Worm (Caenorhabditis elegans) whole organism, late embryonic: Measurements from ENCODE around the gene mip-2.
A peak's percentile ranks its signal among the peaks of the same experiment; 100 is the strongest.

Experiments used
- C08G9.2 ChIP-seq: sonication (generic microtip); optimal IDR thresholded peaks from 2 replicates; lab custom pipeline; 2016; ENCODE audit warnings: mild to moderate bottlenecking, missing genetic modification characterization, moderate library complexity, missing compliant biosample characterization
- T23F11.4 ChIP-seq: fragments of 200-800 bp; sonication (Bioruptor generic); optimal IDR thresholded peaks from 2 replicates; lab custom pipeline; 2018; ENCODE audit warnings: mild to moderate bottlenecking, missing genetic modification characterization, missing compliant biosample characterization
- Y22D7AL.16 ChIP-seq: sonication (generic microtip); optimal IDR thresholded peaks from 2 replicates; lab custom pipeline; 2016; ENCODE audit warnings: missing genetic modification characterization, missing compliant biosample characterization
- ceh-18 ChIP-seq: sonication (generic microtip); optimal IDR thresholded peaks from 2 replicates; lab custom pipeline; 2016; ENCODE audit warnings: missing genetic modification characterization, missing compliant biosample characterization
- ceh-22 ChIP-seq: sonication (generic microtip); optimal IDR thresholded peaks from 2 replicates; lab custom pipeline; 2017; ENCODE audit warnings: missing biosample characterization, missing genetic modification characterization
- ceh-45 ChIP-seq: fragments of 200-800 bp; sonication (Bioruptor generic); IDR thresholded peaks from 2 replicates; pipeline ENCODE4 v1.3.6; 2022; ENCODE audit warnings: missing genetic modification reagents, missing genetic modification characterization, missing compliant biosample characterization
- ceh-48 ChIP-seq: sonication (generic microtip); optimal IDR thresholded peaks from 2 replicates; lab custom pipeline; 2016; ENCODE audit warnings: missing genetic modification characterization, inconsistent platforms, missing compliant biosample characterization
- ceh-6 ChIP-seq: fragments of 200-800 bp; sonication (Bioruptor generic); optimal IDR thresholded peaks from 2 replicates; lab custom pipeline; 2018; ENCODE audit warnings: mild to moderate bottlenecking, missing genetic modification characterization, missing compliant biosample characterization
- elt-2 ChIP-seq: sonication (generic microtip); optimal IDR thresholded peaks from 2 replicates; lab custom pipeline; 2016; ENCODE audit warnings: missing genetic modification reagents, missing genetic modification characterization, missing compliant biosample characterization
- ets-4 ChIP-seq: sonication (generic microtip); optimal IDR thresholded peaks from 2 replicates; lab custom pipeline; 2016; ENCODE audit warnings: missing genetic modification characterization, missing compliant biosample characterization
- eyg-1 ChIP-seq: sonication (generic microtip); optimal IDR thresholded peaks from 2 replicates; lab custom pipeline; 2016; ENCODE audit warnings: missing genotype, missing genetic modification characterization, missing compliant biosample characterization
- fax-1 ChIP-seq: sonication (generic microtip); optimal IDR thresholded peaks from 2 replicates; lab custom pipeline; 2016; ENCODE audit warnings: missing genotype, missing genetic modification characterization, missing compliant biosample characterization
- fkh-10 ChIP-seq: fragments of 150-350 bp; optimal IDR thresholded peaks from 2 replicates; lab custom pipeline; 2014; ENCODE audit warnings: missing biosample characterization, missing genetic modification reagents, missing genetic modification characterization
- hlh-13 ChIP-seq: fragments of 200-800 bp; sonication (Bioruptor generic); optimal IDR thresholded peaks from 2 replicates; lab custom pipeline; 2018; ENCODE audit warnings: mild to moderate bottlenecking, missing genetic modification characterization, missing compliant biosample characterization
- hlh-15 ChIP-seq: sonication (generic microtip); optimal IDR thresholded peaks from 2 replicates; lab custom pipeline; 2016; ENCODE audit warnings: missing genetic modification characterization, missing compliant biosample characterization
- hlh-30 ChIP-seq: sonication (generic microtip); optimal IDR thresholded peaks from 2 replicates; lab custom pipeline; 2017; ENCODE audit warnings: antibody characterized with exemption, missing genetic modification characterization, missing compliant biosample characterization; ENCODE audit not compliant: insufficient read depth
- hlh-6 ChIP-seq: sonication (generic microtip); optimal IDR thresholded peaks from 2 replicates; lab custom pipeline; 2016; ENCODE audit warnings: missing genotype, missing genetic modification characterization, missing compliant biosample characterization
- madf-2 ChIP-seq: sonication (generic microtip); optimal IDR thresholded peaks from 2 replicates; lab custom pipeline; 2017; ENCODE audit warnings: missing genetic modification characterization, missing compliant biosample characterization
- mec-3 ChIP-seq: sonication (generic microtip); optimal IDR thresholded peaks from 2 replicates; lab custom pipeline; 2016; ENCODE audit warnings: borderline replicate concordance, missing genetic modification characterization, missing compliant biosample characterization
- ref-2 ChIP-seq: sonication (generic microtip); optimal IDR thresholded peaks from 2 replicates; lab custom pipeline; 2016; ENCODE audit warnings: missing genetic modification characterization, missing compliant biosample characterization
- sdc-2 ChIP-seq: sonication (generic microtip); optimal IDR thresholded peaks from 2 replicates; lab custom pipeline; 2016; ENCODE audit warnings: missing genotype, missing genetic modification characterization, missing compliant biosample characterization
- sox-4 ChIP-seq: sonication (generic microtip); optimal IDR thresholded peaks from 2 replicates; lab custom pipeline; 2017; ENCODE audit warnings: mild to moderate bottlenecking, missing genetic modification characterization, inconsistent platforms, missing compliant biosample characterization
- syd-9 ChIP-seq: sonication (generic microtip); optimal IDR thresholded peaks from 2 replicates; lab custom pipeline; 2016; ENCODE audit warnings: mild to moderate bottlenecking, missing genetic modification characterization, moderate library complexity, missing compliant biosample characterization
- tbx-2 ChIP-seq: sonication (generic microtip); optimal IDR thresholded peaks from 2 replicates; lab custom pipeline; 2016; ENCODE audit warnings: missing genetic modification characterization, missing compliant biosample characterization
- ttx-3 ChIP-seq: sonication (generic microtip); optimal IDR thresholded peaks from 2 replicates; lab custom pipeline; 2016; ENCODE audit warnings: missing genetic modification reagents, missing genetic modification characterization, missing compliant biosample characterization
- unc-55 ChIP-seq: sonication (generic microtip); optimal IDR thresholded peaks from 2 replicates; lab custom pipeline; 2017; ENCODE audit warnings: missing biosample characterization, missing genetic modification reagents, missing genetic modification characterization
- unc-86 ChIP-seq: sonication (generic microtip); optimal IDR thresholded peaks from 2 replicates; lab custom pipeline; 2016; ENCODE audit warnings: missing genetic modification characterization, missing compliant biosample characterization
- ztf-16 ChIP-seq: sonication (generic microtip); optimal IDR thresholded peaks from 2 replicates; lab custom pipeline; 2017; ENCODE audit warnings: missing genetic modification characterization, missing compliant biosample characterization

Gene mip-2

DNA sequence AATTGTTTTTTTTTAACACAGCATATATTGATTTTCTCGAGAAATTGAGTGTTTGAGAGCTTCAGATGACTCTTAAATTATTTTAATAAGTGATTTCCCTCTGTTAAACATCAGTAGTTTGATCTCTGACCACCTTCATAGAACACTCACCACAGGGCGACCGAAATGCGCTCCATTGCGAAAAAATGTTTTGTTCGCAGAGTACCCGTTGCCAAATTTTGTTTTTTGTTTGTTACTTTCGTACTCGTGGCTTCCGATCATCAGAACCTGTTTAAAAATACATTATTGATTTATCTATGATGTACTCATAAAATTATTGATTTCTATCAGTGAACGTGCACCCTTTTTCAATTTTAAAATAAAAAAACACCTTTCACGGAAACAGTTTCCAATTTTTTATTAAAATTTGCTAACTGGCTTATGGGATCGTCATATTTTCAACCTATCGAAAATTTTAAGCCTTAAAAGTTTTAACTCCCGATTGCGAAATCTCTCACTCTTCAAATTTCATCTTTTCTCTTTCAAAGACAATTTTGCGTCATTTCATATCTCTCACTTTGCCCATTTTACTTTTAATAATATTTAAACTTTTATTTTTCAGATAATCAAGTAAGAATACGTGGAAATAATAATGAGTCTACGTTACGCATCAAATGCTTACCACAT is 11.0 kb downstream of the mip-2 start, which contains the start of gene letm-1:
letm-1 (plus strand) TSS at position 598 of the 666 bp plus-strand sequence.
- TF ChIP-seq tbx-2 (tag; lab: Kevin White, UChicago): peak; percentile 11
- TF ChIP-seq sox-4 (tag; lab: Kevin White, UChicago): no peak

DNA sequence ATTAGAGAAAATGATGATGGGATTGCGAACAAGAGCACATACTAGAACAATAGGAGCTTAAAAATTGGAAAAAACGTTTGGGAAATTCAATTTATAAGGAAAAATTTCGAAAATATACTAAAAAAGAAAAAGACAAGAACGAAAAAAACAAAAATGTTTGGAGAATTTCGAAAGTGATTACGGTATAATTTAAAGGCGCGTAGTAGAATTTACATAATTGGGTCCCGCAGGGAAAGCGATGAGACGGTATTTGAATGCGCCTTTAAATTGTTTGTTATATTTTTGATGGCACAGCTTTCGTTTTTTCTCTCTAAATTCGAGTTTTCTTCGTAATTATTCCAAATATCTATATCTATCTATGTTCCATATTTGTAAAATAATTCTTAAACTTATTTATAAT is 11.6 kb downstream of the mip-2 start:
- no peak for TF ChIP-seq madf-2
- no peak for TF ChIP-seq ttx-3 (tag; lab: Kevin White, UChicago)
- no peak for TF ChIP-seq ztf-16 (tag; lab: Kevin White, UChicago)
- no peak for TF ChIP-seq fax-1 (tag; lab: Kevin White, UChicago)
- TF ChIP-seq T23F11.4 (GFP tag; lab: Kevin White, UChicago): no peak
- TF ChIP-seq ets-4 (tag; lab: Kevin White, UChicago): no peak
- no peak for TF ChIP-seq hlh-6 (tag; lab: Kevin White, UChicago)
- no peak for TF ChIP-seq ceh-48 (tag; lab: Kevin White, UChicago)
- no peak for TF ChIP-seq hlh-13
- no peak for TF ChIP-seq tbx-2 (tag; lab: Kevin White, UChicago)

DNA sequence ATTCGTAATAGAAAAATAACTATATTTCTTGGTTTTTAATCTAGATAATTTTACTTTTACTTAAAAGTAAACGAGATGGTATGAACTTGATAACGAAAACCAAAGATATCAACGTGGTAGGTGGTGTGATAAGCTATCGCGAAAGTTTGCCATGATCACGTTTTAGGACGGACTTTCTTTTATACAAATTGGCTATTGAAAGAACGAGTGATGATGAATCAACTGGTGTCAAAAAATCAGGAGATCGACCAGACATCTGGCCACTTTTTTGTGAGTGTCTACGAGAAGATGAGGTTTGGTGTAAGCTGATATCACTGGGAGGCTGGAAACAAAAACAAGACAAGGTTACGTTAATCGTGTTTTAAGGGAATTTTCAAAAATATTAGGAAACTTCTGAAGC is 12.5 kb downstream of the mip-2 start:
- TF ChIP-seq elt-2 (tag; lab: Kevin White, UChicago) (peak; percentile 54), eyg-1 (tag; lab: Kevin White, UChicago) (no peak)

DNA sequence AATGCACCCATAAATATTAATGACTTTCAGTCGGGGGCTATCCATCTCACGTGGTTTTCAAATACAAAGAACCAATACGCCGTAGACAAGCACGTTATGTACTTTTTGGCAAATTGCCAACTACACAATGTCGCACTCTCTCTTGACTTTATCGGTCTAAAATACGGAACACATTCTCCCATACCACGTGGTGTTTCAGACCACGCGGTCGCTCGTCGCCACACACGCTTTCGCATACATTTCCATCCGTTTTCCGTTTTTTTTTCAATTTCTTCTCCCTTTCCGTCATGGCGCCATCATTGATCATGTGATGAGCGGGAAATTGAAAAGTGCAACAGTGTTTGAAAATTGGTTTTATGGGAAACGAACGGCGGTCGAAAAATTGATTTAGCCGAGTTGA is 13.2 kb downstream of the mip-2 start:
- TF ChIP-seq ceh-22 (no peak), Y22D7AL.16 (no peak), hlh-30 (tag; lab: Kevin White, UChicago) (peak; percentile 87), mec-3 (tag; lab: Kevin White, UChicago) (no peak)

DNA sequence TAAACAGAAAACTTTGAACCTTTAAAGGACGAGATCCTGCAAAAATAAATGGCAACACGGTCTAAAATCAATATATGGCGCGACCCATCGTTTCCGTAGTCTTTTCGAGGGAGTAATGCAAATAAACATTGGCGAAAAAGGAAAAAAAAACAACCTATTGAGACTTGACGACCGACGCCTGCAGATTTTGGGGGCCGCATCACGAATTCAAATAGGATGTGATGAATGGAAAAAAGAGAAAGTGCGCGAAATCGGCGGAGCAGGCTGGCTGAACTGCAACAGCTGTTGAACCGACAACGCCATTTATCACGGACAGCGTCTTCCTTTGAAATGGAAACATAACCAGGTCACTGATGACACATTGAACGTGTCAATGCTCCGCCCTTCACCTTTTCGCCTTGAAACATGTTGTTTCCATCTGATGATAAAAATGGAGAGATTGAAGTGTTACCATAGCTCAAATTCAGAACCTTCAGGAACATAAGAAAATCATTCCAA is 13.9 kb downstream of the mip-2 start:
- peak; percentile 13 for TF ChIP-seq unc-55 (GFP tag; lab: Kevin White, UChicago)
- no peak for TF ChIP-seq ceh-6 (GFP tag; lab: Kevin White, UChicago)
- no peak for TF ChIP-seq unc-86 (tag; lab: Kevin White, UChicago)
- no peak for TF ChIP-seq sdc-2

DNA sequence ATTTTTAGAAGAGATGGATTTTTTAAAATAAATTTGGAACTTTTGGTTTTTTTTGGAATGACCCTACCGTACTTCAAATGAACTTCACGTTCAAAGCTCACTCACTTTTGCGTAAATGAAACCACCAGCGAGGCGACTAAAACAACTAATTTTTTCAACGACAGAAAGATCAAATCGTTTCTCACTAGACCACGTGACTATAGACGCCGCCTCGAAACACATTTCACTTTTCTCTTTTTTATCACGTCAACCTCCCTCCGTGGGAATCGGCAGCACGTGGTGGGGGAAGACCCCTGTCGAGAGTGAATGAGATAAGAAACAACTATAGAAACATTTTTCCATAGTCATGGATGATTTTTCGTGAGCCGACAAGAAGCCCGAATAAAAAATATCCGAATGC is 14.5 kb downstream of the mip-2 start:
- TF ChIP-seq elt-2 (tag; lab: Kevin White, UChicago): peak; percentile 57
- TF ChIP-seq hlh-30 (tag; lab: Kevin White, UChicago): peak; percentile 71
- TF ChIP-seq fkh-10 (GFP tag; lab: Kevin White, UChicago): no peak
- TF ChIP-seq ceh-18: peak; percentile 19
- no peak for TF ChIP-seq syd-9 (tag; lab: Kevin White, UChicago)
- TF ChIP-seq hlh-15: no peak

DNA sequence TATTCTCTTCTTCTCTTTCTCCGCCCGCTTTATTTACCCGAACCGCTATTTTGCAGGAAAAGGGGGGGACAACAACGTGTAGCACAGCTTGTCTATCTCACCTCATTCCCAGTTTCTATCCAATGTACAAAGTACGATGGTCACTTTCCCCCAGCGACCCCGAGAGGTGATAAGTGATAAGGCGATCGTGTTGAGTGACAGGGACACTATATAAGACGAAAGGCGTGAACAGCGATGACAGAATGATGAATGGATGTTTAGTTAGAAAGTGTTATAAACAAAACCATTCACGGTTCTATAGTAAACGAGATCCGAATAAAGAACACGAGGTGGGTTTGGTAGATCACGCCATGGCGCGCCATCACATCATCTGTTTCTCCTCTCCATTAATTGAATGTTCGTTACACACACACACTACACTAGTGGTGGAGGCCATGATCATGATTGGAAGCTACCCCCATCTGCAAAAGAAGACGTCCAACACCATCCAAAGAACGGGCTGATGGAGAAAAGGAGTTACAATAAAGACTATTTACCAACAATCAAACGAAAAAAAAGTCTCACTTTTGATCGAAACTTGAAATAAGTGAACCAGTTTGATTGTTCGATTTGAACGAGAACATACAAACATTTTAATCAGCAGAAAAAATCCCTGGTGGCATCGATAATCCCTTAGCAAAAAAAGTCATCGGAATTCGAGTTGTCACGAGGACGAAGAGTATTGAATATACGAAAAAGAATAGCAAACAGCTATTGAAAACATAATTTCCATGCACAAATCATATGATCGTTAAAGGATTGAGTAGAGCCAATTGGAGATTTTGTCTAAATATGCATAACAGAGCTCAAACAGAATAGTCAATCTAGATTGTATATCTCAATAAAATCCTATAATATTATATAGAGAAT is 15.2 kb downstream of the mip-2 start:
- no peak for TF ChIP-seq C08G9.2
- peak; percentile 53 for TF ChIP-seq elt-2 (tag; lab: Kevin White, UChicago)
- peak; percentile 57 for TF ChIP-seq unc-55 (GFP tag; lab: Kevin White, UChicago)
- TF ChIP-seq ceh-45 (GFP tag; lab: Robert Waterston, UW): no peak
- TF ChIP-seq ref-2 (tag; lab: Kevin White, UChicago): peak; percentile 29
